Worm (Caenorhabditis elegans) whole organism, young adult: ENCODE measurements around the gene txt-5.

Experiments used
- B0019.2 ChIP-seq: fragments of 200-800 bp; sonication (Bioruptor generic); conservative IDR thresholded peaks from 2 replicates; pipeline ENCODE4 v1.3.6; 2022; ENCODE audit warnings: missing genetic modification reagents, missing genetic modification characterization, missing compliant biosample characterization
- F49E8.2 ChIP-seq: sonication (generic microtip); optimal IDR thresholded peaks from 3 replicates; lab custom pipeline; 2017; ENCODE audit warnings: missing genetic modification characterization, mild to moderate bottlenecking, missing compliant biosample characterization, antibody characterized with exemption, moderate library complexity; ENCODE audit not compliant: insufficient read depth
- cebp-2 ChIP-seq: fragments of 200-800 bp; sonication (Bioruptor generic); IDR thresholded peaks from 2 replicates; pipeline ENCODE4 v1.3.6; 2022; ENCODE audit warnings: missing genetic modification characterization, missing compliant biosample characterization
- madf-8 ChIP-seq: fragments of 200-800 bp; sonication (Bioruptor generic); conservative IDR thresholded peaks from 2 replicates; pipeline ENCODE4 v1.3.6; 2022; ENCODE audit warnings: missing genetic modification reagents, missing genetic modification characterization, missing compliant biosample characterization
- mxl-1 ChIP-seq: sonication (generic microtip); optimal IDR thresholded peaks from 2 replicates; lab custom pipeline; 2016; ENCODE audit warnings: missing genetic modification characterization, missing compliant biosample characterization
- tbp1 ChIP-seq: fragments of 200-800 bp; sonication (Bioruptor generic); optimal IDR thresholded peaks from 2 replicates; lab custom pipeline; 2018; ENCODE audit warnings: mild to moderate bottlenecking, missing genetic modification characterization, missing compliant biosample characterization

DNA sequence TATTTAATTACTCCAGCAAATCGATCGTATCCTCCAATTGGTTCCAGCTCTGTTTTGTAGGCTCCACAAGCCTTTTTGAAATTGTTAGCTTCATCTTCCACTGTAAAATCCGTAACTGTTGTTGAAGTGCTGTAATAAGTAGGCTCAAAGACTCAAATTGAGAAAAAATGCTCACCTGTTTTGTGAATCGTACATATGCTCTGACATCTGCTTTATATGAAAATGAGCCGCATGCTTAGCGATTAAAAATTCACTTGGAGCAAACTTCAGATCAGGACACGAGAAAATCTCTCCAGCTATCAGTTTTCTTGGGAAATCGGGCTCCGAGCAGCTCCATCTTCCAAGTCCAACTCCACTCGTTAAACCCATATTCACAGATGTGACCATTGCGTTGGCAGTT is 28.5 kb downstream of the txt-5 start:
- TF ChIP-seq B0019.2 = no peak
- TF ChIP-seq mxl-1 (tag; lab: Kevin White, UChicago) = no peak
- no peak for TF ChIP-seq cebp-2 (GFP tag; lab: Robert Waterston, UW)
- no peak for TF ChIP-seq F49E8.2 (tag; lab: Kevin White, UChicago)
- no peak for TF ChIP-seq madf-8 (GFP tag; lab: Robert Waterston, UW)
- no peak for TF ChIP-seq tbp1 (GFP tag; lab: Kevin White, UChicago)
